Worm (Caenorhabditis elegans) whole organism, young adult: ENCODE data around the gene snu-23.

ENCODE experiments used
- C06A6.2 ChIP-seq: fragments of 200-800 bp; sonication (Bioruptor generic); conservative IDR thresholded peaks from 2 replicates; pipeline ENCODE4 v1.3.6; 2022; ENCODE audit warnings: missing genetic modification characterization, missing compliant biosample characterization
- C17E4.6 ChIP-seq: fragments of 200-800 bp; sonication (Bioruptor generic); IDR thresholded peaks from 2 replicates; pipeline ENCODE4 v1.3.6; 2022; ENCODE audit warnings: missing genetic modification reagents, missing genetic modification characterization, missing compliant biosample characterization
- F10E7.11 ChIP-seq: sonication (generic microtip); optimal IDR thresholded peaks from 2 replicates; lab custom pipeline; 2017; ENCODE audit warnings: mild to moderate bottlenecking, missing genetic modification characterization, moderate library complexity, missing compliant biosample characterization
- F22D6.2 ChIP-seq: sonication (generic microtip); optimal IDR thresholded peaks from 2 replicates; lab custom pipeline; 2016; ENCODE audit warnings: mild to moderate bottlenecking, missing genetic modification characterization, missing compliant biosample characterization
- F39B2.1 ChIP-seq: fragments of 200-800 bp; sonication (Bioruptor generic); IDR thresholded peaks from 2 replicates; pipeline ENCODE4 v1.3.6; 2022; ENCODE audit warnings: missing genetic modification reagents, missing genetic modification characterization, missing compliant biosample characterization
- F49E8.2 ChIP-seq: sonication (generic microtip); optimal IDR thresholded peaks from 3 replicates; lab custom pipeline; 2017; ENCODE audit warnings: missing genetic modification characterization, mild to moderate bottlenecking, missing compliant biosample characterization, antibody characterized with exemption, moderate library complexity; ENCODE audit not compliant: insufficient read depth
- ZK185.1 ChIP-seq: sonication (generic microtip); optimal IDR thresholded peaks from 2 replicates; lab custom pipeline; 2016; ENCODE audit warnings: mild to moderate bottlenecking, missing genetic modification characterization, missing compliant biosample characterization; ENCODE audit not compliant: poor library complexity, severe bottlenecking
- aptf-2 ChIP-seq: fragments of 200-800 bp; sonication (Bioruptor generic); conservative IDR thresholded peaks from 2 replicates; pipeline ENCODE4 v1.3.6; 2022; ENCODE audit warnings: missing genetic modification reagents, missing genetic modification characterization, missing compliant biosample characterization
- aptf-3 ChIP-seq: fragments of 200-800 bp; sonication (Bioruptor generic); IDR thresholded peaks from 2 replicates; pipeline ENCODE4 v1.3.6; 2022; ENCODE audit warnings: missing genetic modification characterization, missing compliant biosample characterization
- athp-1 ChIP-seq: sonication (generic microtip); optimal IDR thresholded peaks from 2 replicates; lab custom pipeline; 2017; ENCODE audit warnings: mild to moderate bottlenecking, missing genetic modification characterization, missing compliant biosample characterization
- cebp-1 ChIP-seq, 2 experiments: fragments of 200-800 bp in 1 of 2; sonication (Bioruptor generic) in 1 of 2; sonication (generic microtip) in 1 of 2; IDR thresholded peaks in 1 of 2; optimal IDR thresholded peaks in 1 of 2; 2 replicates each; pipeline versions ENCODE4 v1.3.6 to Lab custom; 2017 to 2022; ENCODE audit warnings: missing compliant biosample characterization in 2 of 2, missing genetic modification characterization in 2 of 2, mild to moderate bottlenecking in 1 of 2, missing genetic modification reagents in 1 of 2, moderate library complexity in 1 of 2
- cebp-2 ChIP-seq: fragments of 200-800 bp; sonication (Bioruptor generic); IDR thresholded peaks from 2 replicates; pipeline ENCODE4 v1.3.6; 2022; ENCODE audit warnings: missing genetic modification characterization, missing compliant biosample characterization
- ceh-100 ChIP-seq: fragments of 200-800 bp; sonication (Bioruptor generic); IDR thresholded peaks from 2 replicates; pipeline ENCODE4 v1.3.6; 2022; ENCODE audit warnings: missing genetic modification reagents, missing genetic modification characterization, missing compliant biosample characterization
- ceh-27 ChIP-seq: fragments of 200-800 bp; sonication (Bioruptor generic); optimal IDR thresholded peaks from 2 replicates; lab custom pipeline; 2018; ENCODE audit warnings: mild to moderate bottlenecking, missing genetic modification characterization, moderate library complexity, missing compliant biosample characterization
- ceh-40 ChIP-seq: fragments of 200-800 bp; sonication (Bioruptor generic); IDR thresholded peaks from 2 replicates; pipeline ENCODE4 v1.3.6; 2022; ENCODE audit warnings: missing genetic modification characterization, missing compliant biosample characterization
- ceh-79 ChIP-seq: sonication (generic microtip); optimal IDR thresholded peaks from 2 replicates; lab custom pipeline; 2017; ENCODE audit warnings: mild to moderate bottlenecking, missing genetic modification characterization, missing compliant biosample characterization
- chd-7 ChIP-seq: sonication (generic microtip); optimal IDR thresholded peaks from 2 replicates; lab custom pipeline; 2016; ENCODE audit warnings: mild to moderate bottlenecking, missing genetic modification characterization, moderate library complexity, missing compliant biosample characterization
- die-1 ChIP-seq: sonication (generic microtip); optimal IDR thresholded peaks from 2 replicates; lab custom pipeline; 2016; ENCODE audit warnings: missing genotype, mild to moderate bottlenecking, missing genetic modification characterization, missing compliant biosample characterization
- dox-1 ChIP-seq: fragments of 200-800 bp; sonication (Bioruptor generic); IDR thresholded peaks from 2 replicates; pipeline ENCODE4 v1.3.6; 2022; ENCODE audit warnings: missing genetic modification reagents, missing genetic modification characterization, missing compliant biosample characterization
- dpff-1 ChIP-seq: sonication (generic microtip); optimal IDR thresholded peaks from 2 replicates; lab custom pipeline; 2017; ENCODE audit warnings: mild to moderate bottlenecking, missing genetic modification characterization, missing compliant biosample characterization
- egl-44 ChIP-seq: fragments of 200-800 bp; sonication (Bioruptor generic); IDR thresholded peaks from 2 replicates; pipeline ENCODE4 v1.3.6; 2022; ENCODE audit warnings: missing genetic modification reagents, missing genetic modification characterization, missing compliant biosample characterization
- egrh-3 ChIP-seq: fragments of 200-800 bp; sonication (Bioruptor generic); IDR thresholded peaks from 2 replicates; pipeline ENCODE4 v1.3.6; 2022; ENCODE audit warnings: missing genetic modification reagents, missing genetic modification characterization, missing compliant biosample characterization
- ekl-4 ChIP-seq: fragments of 200-800 bp; sonication (Bioruptor generic); IDR thresholded peaks from 2 replicates; pipeline ENCODE4 v1.3.6; 2022; ENCODE audit warnings: missing genetic modification reagents, missing genetic modification characterization, missing compliant biosample characterization
- ets-4 ChIP-seq: fragments of 200-800 bp; sonication (Bioruptor generic); optimal IDR thresholded peaks from 2 replicates; lab custom pipeline; 2018; ENCODE audit warnings: mild to moderate bottlenecking, missing genetic modification characterization, missing compliant biosample characterization
- gei-17 ChIP-seq: fragments of 200-800 bp; sonication (Bioruptor generic); optimal IDR thresholded peaks from 2 replicates; lab custom pipeline; 2018; ENCODE audit warnings: mild to moderate bottlenecking, missing genetic modification characterization, missing compliant biosample characterization
- hmg-20 ChIP-seq: fragments of 200-800 bp; sonication (Bioruptor generic); IDR thresholded peaks from 2 replicates; pipeline ENCODE4 v1.3.6; 2022; ENCODE audit warnings: missing genetic modification reagents, missing genetic modification characterization, missing compliant biosample characterization
- hsf-1 ChIP-seq: fragments of 200-800 bp; sonication (Bioruptor generic); IDR thresholded peaks from 2 replicates; pipeline ENCODE4 v1.3.6; 2022; ENCODE audit warnings: missing genetic modification reagents, missing genetic modification characterization, missing compliant biosample characterization
- let-607 ChIP-seq, 2 experiments: fragments of 200-800 bp in 1 of 2; sonication (Bioruptor generic) in 1 of 2; sonication (generic microtip) in 1 of 2; optimal IDR thresholded peaks; 2 replicates each; lab custom pipeline; 2016 to 2018; ENCODE audit warnings: mild to moderate bottlenecking in 2 of 2, missing compliant biosample characterization in 2 of 2, missing genetic modification characterization in 2 of 2, moderate library complexity in 2 of 2, missing genotype in 1 of 2
- lin-35 ChIP-seq, 3 experiments: fragments of 150-350 bp in 2 of 3; sonication (generic microtip) in 1 of 3; optimal IDR thresholded peaks; 2 replicates each; lab custom pipeline; 2014 to 2018; ENCODE audit warnings: missing biosample characterization in 3 of 3, missing genetic modification characterization in 3 of 3, missing genetic modification reagents in 3 of 3
- madf-10 ChIP-seq: sonication (generic microtip); optimal IDR thresholded peaks from 2 replicates; lab custom pipeline; 2016; ENCODE audit warnings: mild to moderate bottlenecking, missing genetic modification characterization, missing compliant biosample characterization
- madf-3 ChIP-seq: fragments of 200-800 bp; sonication (Bioruptor generic); IDR thresholded peaks from 2 replicates; pipeline ENCODE4 v1.3.6; 2022; ENCODE audit warnings: missing genetic modification reagents, missing genetic modification characterization, missing compliant biosample characterization
- madf-6 ChIP-seq: fragments of 200-800 bp; sonication (Bioruptor generic); IDR thresholded peaks from 2 replicates; pipeline ENCODE4 v1.3.6; 2022; ENCODE audit warnings: missing genetic modification reagents, missing genetic modification characterization, missing compliant biosample characterization
- nfya-2 ChIP-seq: fragments of 200-800 bp; sonication (Bioruptor generic); IDR thresholded peaks from 2 replicates; pipeline ENCODE4 v1.3.6; 2022; ENCODE audit warnings: missing genetic modification reagents, missing genetic modification characterization, missing compliant biosample characterization
- pbrm-1 ChIP-seq: fragments of 200-800 bp; sonication (Bioruptor generic); IDR thresholded peaks from 2 replicates; pipeline ENCODE4 v1.3.6; 2022; ENCODE audit warnings: missing genetic modification reagents, missing genetic modification characterization, missing compliant biosample characterization
- repo-1 ChIP-seq: sonication (generic microtip); optimal IDR thresholded peaks from 2 replicates; lab custom pipeline; 2017; ENCODE audit warnings: mild to moderate bottlenecking, missing genetic modification characterization, missing compliant biosample characterization
- snpc-1.1 ChIP-seq: sonication (generic microtip); optimal IDR thresholded peaks from 2 replicates; lab custom pipeline; 2017; ENCODE audit warnings: missing genetic modification characterization, mild to moderate bottlenecking, missing compliant biosample characterization, antibody characterized with exemption, moderate library complexity, missing genotype, missing genetic modification reagents; ENCODE audit not compliant: insufficient read depth
- snpc-3.4 ChIP-seq: sonication (generic microtip); optimal IDR thresholded peaks from 2 replicates; lab custom pipeline; 2017; ENCODE audit warnings: missing genetic modification characterization, mild to moderate bottlenecking, missing compliant biosample characterization, antibody characterized with exemption, moderate library complexity, missing genotype, missing genetic modification reagents
- somi-1 ChIP-seq: fragments of 200-800 bp; sonication (Bioruptor generic); optimal IDR thresholded peaks from 2 replicates; lab custom pipeline; 2018; ENCODE audit warnings: mild to moderate bottlenecking, missing genetic modification characterization, missing compliant biosample characterization
- tbp1 ChIP-seq: fragments of 200-800 bp; sonication (Bioruptor generic); optimal IDR thresholded peaks from 2 replicates; lab custom pipeline; 2018; ENCODE audit warnings: mild to moderate bottlenecking, missing genetic modification characterization, missing compliant biosample characterization
- unc-130 ChIP-seq: sonication (generic microtip); optimal IDR thresholded peaks from 2 replicates; lab custom pipeline; 2016; ENCODE audit warnings: missing genetic modification reagents, missing genetic modification characterization, missing compliant biosample characterization
- zfh-2 ChIP-seq: fragments of 200-800 bp; sonication (Bioruptor generic); conservative IDR thresholded peaks from 2 replicates; pipeline ENCODE4 v1.3.6; 2022; ENCODE audit warnings: missing genetic modification reagents, missing genetic modification characterization, missing compliant biosample characterization
- zim-3 ChIP-seq: sonication (generic microtip); optimal IDR thresholded peaks from 2 replicates; lab custom pipeline; 2017; ENCODE audit warnings: mild to moderate bottlenecking, missing genetic modification characterization, moderate library complexity, missing compliant biosample characterization
- ztf-25 ChIP-seq: fragments of 200-800 bp; sonication (Bioruptor generic); IDR thresholded peaks from 2 replicates; pipeline ENCODE4 v1.3.6; 2022; ENCODE audit warnings: missing genetic modification reagents, missing genetic modification characterization, missing compliant biosample characterization
- ztf-26 ChIP-seq: sonication (generic microtip); optimal IDR thresholded peaks from 2 replicates; lab custom pipeline; 2017; ENCODE audit warnings: missing genetic modification characterization, missing compliant biosample characterization

Gene snu-23

DNA sequence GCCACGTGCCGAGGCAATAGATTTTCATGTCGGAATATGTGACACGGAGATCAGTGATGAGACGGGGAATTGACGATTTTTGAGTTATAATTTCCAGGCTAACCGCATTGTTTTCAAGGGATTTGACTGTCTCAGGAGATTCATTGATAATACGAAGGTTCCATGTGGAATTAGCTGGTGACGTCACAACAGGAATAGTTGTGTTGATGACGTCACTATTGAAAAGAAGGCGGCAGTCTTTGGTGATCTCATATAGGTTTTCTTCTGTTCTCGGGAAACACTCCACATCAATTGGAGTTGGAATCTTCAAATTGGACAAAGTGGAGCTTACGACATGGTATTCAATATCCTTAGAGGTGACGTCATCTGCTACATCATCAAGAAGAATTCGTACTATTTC is 26.7 kb downstream of the snu-23 start:
- no peak for TF ChIP-seq ceh-100
- TF ChIP-seq ceh-40 (GFP tag; lab: Robert Waterston, UW), result no peak
- no peak for TF ChIP-seq hsf-1
- TF ChIP-seq nfya-2 (GFP tag; lab: Robert Waterston, UW), result no peak
- no peak for TF ChIP-seq F10E7.11 (tag; lab: Kevin White, UChicago)
- no peak for TF ChIP-seq madf-3 (GFP tag; lab: Robert Waterston, UW)
- no peak for TF ChIP-seq madf-6 (GFP tag; lab: Robert Waterston, UW)
- TF ChIP-seq unc-130 (GFP tag; lab: Kevin White, UChicago), result no peak
- TF ChIP-seq die-1, result no peak

DNA sequence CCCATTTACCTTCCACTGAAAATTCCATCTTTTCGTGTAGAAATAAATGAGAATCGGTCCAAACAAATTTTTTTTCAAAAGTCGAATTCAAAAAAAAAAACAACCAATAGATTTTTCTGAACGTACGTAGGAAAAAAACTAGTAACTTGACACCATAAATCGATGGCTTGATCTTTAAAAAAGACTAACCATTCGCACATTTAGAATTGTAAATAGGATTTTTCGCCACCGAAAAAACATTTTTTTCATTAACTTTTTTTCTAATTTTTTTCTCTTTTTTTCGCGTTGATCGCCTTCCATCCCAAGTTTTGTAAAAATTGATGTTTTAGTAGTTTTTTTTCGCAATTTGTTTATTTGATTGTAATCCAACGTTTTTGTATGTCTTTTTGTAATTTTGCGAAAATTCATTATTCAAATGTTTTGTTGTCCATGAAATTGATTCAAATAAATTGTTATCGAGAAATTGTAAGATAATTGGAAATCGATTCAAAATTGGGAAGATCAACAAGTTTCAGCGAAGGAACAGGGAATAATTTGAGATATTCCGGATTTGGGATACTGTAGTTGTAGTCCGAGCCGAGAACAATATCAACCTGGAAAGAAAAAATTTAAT is 32.2 kb downstream of the snu-23 start:
- TF ChIP-seq C06A6.2 (GFP tag; lab: Robert Waterston, UW) (0 out of 2 replicates have a peak, but pooled peaks have one; percentile 49), dpff-1 (tag; lab: Kevin White, UChicago) (peak; percentile 74), gei-17 (GFP tag; lab: Kevin White, UChicago) (no peak), F10E7.11 (tag; lab: Kevin White, UChicago) (peak; percentile 52), aptf-2 (GFP tag; lab: Robert Waterston, UW) (0 out of 2 replicates have a peak, but pooled peaks have one; percentile 11), hmg-20 (GFP tag; lab: Robert Waterston, UW) (no peak), ceh-79 (no peak), cebp-1 (GFP tag; IDR thresholded peaks at IDR 0.05; lab: Robert Waterston, UW) (no peak), cebp-1 (tag; optimal IDR thresholded peaks at IDR 0.05; lab: Kevin White, UChicago) (peak; percentile 14), snpc-1.1 (no peak), egl-44 (no peak), madf-10 (tag; lab: Kevin White, UChicago) (no peak), ztf-26 (tag; lab: Kevin White, UChicago) (peak; percentile 8), aptf-3 (GFP tag; lab: Robert Waterston, UW) (no peak; the same call in 1 of the 2 replicates), chd-7 (peak; percentile 52), let-607 (tag; optimal IDR thresholded peaks at IDR 0.05; lab: Kevin White, UChicago) (peak in 1 of 2 experiments; percentile 26), ceh-27 (no peak), nfya-2 (GFP tag; lab: Robert Waterston, UW) (no peak), C17E4.6 (GFP tag; lab: Robert Waterston, UW) (no peak), egrh-3 (GFP tag; lab: Robert Waterston, UW) (no peak), ZK185.1 (peak; percentile 51), zim-3 (tag; lab: Kevin White, UChicago) (peak; percentile 59), repo-1 (peak; percentile 11), athp-1 (no peak), lin-35 (GFP tag; optimal IDR thresholded peaks at IDR 0.05; lab: Kevin White, UChicago) (peak in 1 of 3 experiments; percentile 40), somi-1 (GFP tag; lab: Kevin White, UChicago) (no peak)
- TF ChIP-seq, all 124 proteins: peak for 12

DNA sequence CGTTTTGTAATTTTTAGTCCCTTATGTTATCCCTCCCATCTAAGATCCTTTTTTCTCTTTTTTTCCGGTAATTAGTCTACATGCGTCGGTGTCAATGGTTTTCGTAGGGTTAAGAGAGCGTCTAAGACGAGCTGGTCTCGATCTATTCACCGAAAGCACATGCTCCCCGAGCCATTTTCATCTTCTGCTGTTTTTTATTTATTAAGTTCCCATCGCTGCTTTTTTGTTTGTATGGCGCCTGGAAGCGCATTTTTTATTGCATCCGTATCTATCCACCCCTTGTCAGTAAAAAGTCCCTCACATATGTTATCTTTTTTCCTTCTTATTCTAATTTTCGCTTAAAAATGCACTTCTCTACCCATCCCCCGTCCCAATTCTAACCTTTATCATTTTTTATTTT is 33.1 kb downstream of the snu-23 start:
- TF ChIP-seq F39B2.1 (GFP tag; lab: Robert Waterston, UW) (no peak), C06A6.2 (GFP tag; lab: Robert Waterston, UW) (peak; percentile 36; the same call in 1 of the 2 replicates), hmg-20 (GFP tag; lab: Robert Waterston, UW) (no peak), F22D6.2 (tag; lab: Kevin White, UChicago) (no peak), F49E8.2 (tag; lab: Kevin White, UChicago) (no peak), tbp1 (no peak), zfh-2 (GFP tag; lab: Robert Waterston, UW) (no peak), zim-3 (tag; lab: Kevin White, UChicago) (no peak), dox-1 (peak; percentile 71; the same call in 1 of the 2 replicates), ztf-25 (GFP tag; lab: Robert Waterston, UW) (0 out of 2 replicates have a peak, but pooled peaks have one; percentile 8), pbrm-1 (0 out of 2 replicates have a peak, but pooled peaks have one; percentile 15), ets-4 (GFP tag; lab: Kevin White, UChicago) (no peak), cebp-2 (GFP tag; lab: Robert Waterston, UW) (peak; percentile 55; the same call in 1 of the 2 replicates), snpc-3.4 (peak; percentile 37), ekl-4 (no peak), hsf-1 (0 out of 2 replicates have a peak, but pooled peaks have one; percentile 27)
